Worm (Caenorhabditis elegans) whole organism, L3 larva: ENCODE results near the gene Y40B10A.9.

Experiments
- ceh-16 ChIP-seq: sonication (generic microtip); optimal IDR thresholded peaks from 2 replicates; lab custom pipeline; 2017; ENCODE audit warnings: missing biosample characterization, missing genetic modification characterization
- daf-12 ChIP-seq: fragments of 150-350 bp; optimal IDR thresholded peaks from 2 replicates; lab custom pipeline; 2014; ENCODE audit warnings: missing biosample characterization, missing genetic modification reagents, missing genetic modification characterization
- egl-27 ChIP-seq: sonication (generic microtip); optimal IDR thresholded peaks from 4 replicates; lab custom pipeline; 2017; ENCODE audit warnings: missing biosample characterization, missing genetic modification reagents, missing genetic modification characterization
- elt-3 ChIP-seq, 3 experiments: fragments of 150-350 bp in 1 of 3; sonication (generic microtip) in 2 of 3; optimal IDR thresholded peaks; 2 replicates in 2 of 3; 4 replicates in 1 of 3; lab custom pipeline; 2014 to 2017; ENCODE audit warnings: missing biosample characterization in 3 of 3, missing genetic modification characterization in 3 of 3
- lin-15B ChIP-seq: fragments of 150-350 bp; optimal IDR thresholded peaks from 2 replicates; lab custom pipeline; 2014; ENCODE audit warnings: missing biosample characterization, missing genetic modification characterization
- lin-39 ChIP-seq: fragments of 150-350 bp; optimal IDR thresholded peaks from 2 replicates; lab custom pipeline; 2018; ENCODE audit warnings: missing biosample characterization, missing genetic modification reagents, missing genetic modification characterization
- lsy-12 ChIP-seq: sonication (generic microtip); optimal IDR thresholded peaks from 2 replicates; lab custom pipeline; 2016; ENCODE audit warnings: mild to moderate bottlenecking, missing genetic modification characterization, missing compliant biosample characterization
- mdl-1 ChIP-seq: fragments of 150-350 bp; optimal IDR thresholded peaks from 2 replicates; lab custom pipeline; 2014; ENCODE audit warnings: missing biosample characterization, missing genetic modification characterization
- nfya-1 ChIP-seq: sonication (generic microtip); optimal IDR thresholded peaks from 2 replicates; lab custom pipeline; 2017; ENCODE audit warnings: missing genetic modification characterization, mild to moderate bottlenecking, missing compliant biosample characterization, antibody characterized with exemption, moderate library complexity; ENCODE audit not compliant: insufficient read depth
- nhr-237 ChIP-seq: fragments of 150-350 bp; optimal IDR thresholded peaks from 2 replicates; lab custom pipeline; 2014; ENCODE audit warnings: missing biosample characterization, missing genetic modification characterization
- nhr-67 ChIP-seq: fragments of 150-350 bp; optimal IDR thresholded peaks from 2 replicates; lab custom pipeline; 2014; ENCODE audit warnings: missing biosample characterization, missing genetic modification characterization
- snpc-4 ChIP-seq: fragments of 150-350 bp; optimal IDR thresholded peaks from 2 replicates; lab custom pipeline; 2014; ENCODE audit warnings: missing biosample characterization, missing genetic modification characterization
- zag-1 ChIP-seq: fragments of 150-350 bp; optimal IDR thresholded peaks from 2 replicates; lab custom pipeline; 2014; ENCODE audit warnings: missing biosample characterization, missing genetic modification characterization
- ztf-4 ChIP-seq: fragments of 150-350 bp; optimal IDR thresholded peaks from 2 replicates; lab custom pipeline; 2014; ENCODE audit warnings: missing biosample characterization, missing genetic modification characterization

ce11 chrV:2072807-2073206 lies at the start of gene Y40B10A.9:
- no peak for TF ChIP-seq lsy-12 (tag; lab: Kevin White, UChicago)
- no peak for TF ChIP-seq zag-1 (tag; lab: Kevin White, UChicago)
- no peak for TF ChIP-seq nhr-67 (tag; lab: Kevin White, UChicago)
- no peak for TF ChIP-seq mdl-1 (tag; lab: Kevin White, UChicago)
- no peak for TF ChIP-seq lin-15B (tag; lab: Kevin White, UChicago)
- TF ChIP-seq nhr-237 (tag; lab: Kevin White, UChicago) = no peak
- no peak for TF ChIP-seq snpc-4
- no peak for TF ChIP-seq ceh-16
- TF ChIP-seq elt-3 (tag; optimal IDR thresholded peaks at IDR 0.05; lab: Kevin White, UChicago) = no peak
- no peak for TF ChIP-seq lin-39
- no peak for TF ChIP-seq nfya-1
- TF ChIP-seq egl-27 (tag; lab: Kevin White, UChicago) = no peak
- no peak for TF ChIP-seq daf-12 (tag; lab: Kevin White, UChicago)
- no peak for TF ChIP-seq ztf-4 (tag; lab: Kevin White, UChicago)
